Fruit fly (Drosophila melanogaster) S2 (cell line): ENCODE measurements around the gene CG32320.

ENCODE experiments used
- CG8478 ChIP-seq: fragments of >200 bp; optimal IDR thresholded peaks from 2 replicates; lab custom pipeline; 2018
- CTCF ChIP-seq, 2 experiments: fragments of >200 bp; optimal IDR thresholded peaks; 2 replicates each; lab custom pipeline; 2018

dm6 chr3L:1391993-1392952 lies 6.1 kb upstream of the CG32320 start:
- TF ChIP-seq CTCF (optimal IDR thresholded peaks at IDR 0.05; lab: Kevin White, UChicago) (no peak), CG8478 (lab: Kevin White, UChicago) (no peak)
